Worm (Caenorhabditis elegans) whole organism, L2 larva: ENCODE measurements around the gene C15F1.8.

Source experiments
- C34F6.9 ChIP-seq: fragments of 150-350 bp; optimal IDR thresholded peaks from 2 replicates; lab custom pipeline; 2014; ENCODE audit warnings: missing biosample characterization, missing genetic modification characterization
- F13H6.1 ChIP-seq: sonication (generic microtip); optimal IDR thresholded peaks from 2 replicates; lab custom pipeline; 2016; ENCODE audit warnings: missing genetic modification characterization, missing compliant biosample characterization
- Y55F3AM.14 ChIP-seq: fragments of 200-800 bp; sonication (Bioruptor generic); optimal IDR thresholded peaks from 2 replicates; lab custom pipeline; 2018; ENCODE audit warnings: mild to moderate bottlenecking, missing genetic modification characterization, missing compliant biosample characterization
- ZK546.5 ChIP-seq: sonication (generic microtip); optimal IDR thresholded peaks from 2 replicates; lab custom pipeline; 2017; ENCODE audit warnings: missing biosample characterization, missing genetic modification characterization
- alr-1 ChIP-seq: fragments of 150-350 bp; optimal IDR thresholded peaks from 2 replicates; lab custom pipeline; 2014; ENCODE audit warnings: missing biosample characterization, missing genetic modification characterization
- aly-2 ChIP-seq: fragments of 150-350 bp; optimal IDR thresholded peaks from 2 replicates; lab custom pipeline; 2014; ENCODE audit warnings: missing biosample characterization, missing genetic modification characterization
- ama-1 ChIP-seq: fragments of 150-350 bp; optimal IDR thresholded peaks from 2 replicates; lab custom pipeline; 2018; ENCODE audit warnings: inconsistent platforms
- blmp-1 ChIP-seq: sonication (generic microtip); optimal IDR thresholded peaks from 2 replicates; lab custom pipeline; 2017; ENCODE audit warnings: missing genetic modification characterization, mild to moderate bottlenecking, missing compliant biosample characterization, antibody characterized with exemption, moderate library complexity; ENCODE audit not compliant: insufficient read depth
- ceh-16 ChIP-seq: fragments of 150-350 bp; optimal IDR thresholded peaks from 2 replicates; lab custom pipeline; 2014; ENCODE audit warnings: missing biosample characterization, missing genetic modification characterization
- ceh-82 ChIP-seq: fragments of 150-350 bp; optimal IDR thresholded peaks from 2 replicates; lab custom pipeline; 2014; ENCODE audit warnings: missing biosample characterization, missing genetic modification characterization
- crh-2 ChIP-seq: sonication (generic microtip); optimal IDR thresholded peaks from 2 replicates; lab custom pipeline; 2017; ENCODE audit warnings: missing biosample characterization, missing genetic modification characterization
- egl-27 ChIP-seq: sonication (generic microtip); optimal IDR thresholded peaks from 3 replicates; lab custom pipeline; 2017; ENCODE audit warnings: missing biosample characterization, missing genetic modification reagents, missing genetic modification characterization
- fos-1 ChIP-seq: fragments of 150-350 bp; optimal IDR thresholded peaks from 2 replicates; lab custom pipeline; 2014; ENCODE audit warnings: missing biosample characterization, missing genetic modification characterization
- gmeb-1 ChIP-seq: fragments of 150-350 bp; optimal IDR thresholded peaks from 2 replicates; lab custom pipeline; 2014; ENCODE audit warnings: missing biosample characterization, missing genetic modification characterization
- lin-11 ChIP-seq: fragments of 150-350 bp; sonication (generic microtip); optimal IDR thresholded peaks from 2 replicates; lab custom pipeline; 2014; ENCODE audit warnings: missing biosample characterization, missing genetic modification characterization, inconsistent platforms, mixed read lengths
- lin-13 ChIP-seq: fragments of 150-350 bp; optimal IDR thresholded peaks from 2 replicates; lab custom pipeline; 2014; ENCODE audit warnings: missing biosample characterization, missing genetic modification reagents, missing genetic modification characterization
- lin-39 ChIP-seq: fragments of 150-350 bp; optimal IDR thresholded peaks from 2 replicates; lab custom pipeline; 2014; ENCODE audit warnings: missing biosample characterization, missing genetic modification reagents, missing genetic modification characterization
- lsy-2 ChIP-seq, 2 experiments: fragments of 150-350 bp in 1 of 2; sonication (generic microtip) in 1 of 2; optimal IDR thresholded peaks; 2 replicates each; lab custom pipeline; 2014 to 2017; ENCODE audit warnings: missing biosample characterization in 2 of 2, missing genetic modification characterization in 2 of 2
- mab-5 ChIP-seq: fragments of 150-350 bp; optimal IDR thresholded peaks from 2 replicates; lab custom pipeline; 2014; ENCODE audit warnings: missing biosample characterization, missing genetic modification characterization
- mdl-1 ChIP-seq, 2 experiments: fragments of 150-350 bp in 1 of 2; sonication (generic microtip) in 1 of 2; optimal IDR thresholded peaks; 2 replicates each; lab custom pipeline; 2017; ENCODE audit warnings: missing biosample characterization in 2 of 2, missing genetic modification characterization in 2 of 2
- nhr-10 ChIP-seq: sonication (generic microtip); optimal IDR thresholded peaks from 2 replicates; lab custom pipeline; 2017; ENCODE audit warnings: missing biosample characterization, missing genetic modification characterization
- nhr-12 ChIP-seq: fragments of 150-350 bp; optimal IDR thresholded peaks from 2 replicates; lab custom pipeline; 2014; ENCODE audit warnings: missing biosample characterization, missing genetic modification characterization
- nhr-129 ChIP-seq: fragments of 150-350 bp; optimal IDR thresholded peaks from 2 replicates; lab custom pipeline; 2014; ENCODE audit warnings: missing biosample characterization, missing genetic modification characterization
- nhr-21 ChIP-seq: fragments of 150-350 bp; optimal IDR thresholded peaks from 2 replicates; lab custom pipeline; 2014; ENCODE audit warnings: missing biosample characterization, missing genetic modification characterization
- nhr-237 ChIP-seq: fragments of 150-350 bp; optimal IDR thresholded peaks from 2 replicates; lab custom pipeline; 2014; ENCODE audit warnings: missing biosample characterization, missing genetic modification characterization
- nhr-25 ChIP-seq: fragments of 150-350 bp; sonication (generic microtip); optimal IDR thresholded peaks from 3 replicates; lab custom pipeline; 2014; ENCODE audit warnings: missing biosample characterization, missing genetic modification characterization
- nhr-77 ChIP-seq: fragments of 150-350 bp; optimal IDR thresholded peaks from 2 replicates; lab custom pipeline; 2014; ENCODE audit warnings: missing biosample characterization, missing genetic modification characterization
- peb-1 ChIP-seq: fragments of 150-350 bp; optimal IDR thresholded peaks from 2 replicates; lab custom pipeline; 2014; ENCODE audit warnings: missing biosample characterization, missing genetic modification characterization
- sem-4 ChIP-seq: fragments of 150-350 bp; optimal IDR thresholded peaks from 2 replicates; lab custom pipeline; 2014; ENCODE audit warnings: missing biosample characterization, missing genetic modification reagents, missing genetic modification characterization
- skn-1 ChIP-seq: sonication (generic microtip); optimal IDR thresholded peaks from 2 replicates; lab custom pipeline; 2017; ENCODE audit warnings: missing biosample characterization, missing genetic modification characterization
- sma-3 ChIP-seq: sonication (generic microtip); optimal IDR thresholded peaks from 2 replicates; lab custom pipeline; 2016; ENCODE audit warnings: missing genetic modification reagents, missing genetic modification characterization, missing compliant biosample characterization
- sma-9 ChIP-seq, 2 experiments: fragments of 150-350 bp in 1 of 2; sonication (generic microtip) in 1 of 2; optimal IDR thresholded peaks; 2 replicates each; lab custom pipeline; 2014 to 2016; ENCODE audit warnings: missing genetic modification characterization in 2 of 2, mild to moderate bottlenecking in 1 of 2, missing biosample characterization in 1 of 2, missing compliant biosample characterization in 1 of 2, missing genetic modification reagents in 1 of 2, moderate library complexity in 1 of 2
- snpc-4 ChIP-seq: fragments of 150-350 bp; optimal IDR thresholded peaks from 2 replicates; lab custom pipeline; 2014; ENCODE audit warnings: missing biosample characterization, missing genetic modification characterization
- unc-55 ChIP-seq: fragments of 150-350 bp; sonication (generic microtip); optimal IDR thresholded peaks from 3 replicates; lab custom pipeline; 2014; ENCODE audit warnings: missing biosample characterization, missing genetic modification reagents, missing genetic modification characterization
- zag-1 ChIP-seq: fragments of 150-350 bp; optimal IDR thresholded peaks from 2 replicates; lab custom pipeline; 2014; ENCODE audit warnings: missing biosample characterization, missing genetic modification characterization
- ztf-1 ChIP-seq: fragments of 200-800 bp; sonication (Bioruptor generic); conservative IDR thresholded peaks from 2 replicates; pipeline ENCODE4 v1.3.6; 2022; ENCODE audit warnings: missing genetic modification characterization, missing compliant biosample characterization
- ztf-4 ChIP-seq: fragments of 150-350 bp; optimal IDR thresholded peaks from 2 replicates; lab custom pipeline; 2014; ENCODE audit warnings: missing biosample characterization, missing genetic modification characterization

The C15F1.8 gene

DNA sequence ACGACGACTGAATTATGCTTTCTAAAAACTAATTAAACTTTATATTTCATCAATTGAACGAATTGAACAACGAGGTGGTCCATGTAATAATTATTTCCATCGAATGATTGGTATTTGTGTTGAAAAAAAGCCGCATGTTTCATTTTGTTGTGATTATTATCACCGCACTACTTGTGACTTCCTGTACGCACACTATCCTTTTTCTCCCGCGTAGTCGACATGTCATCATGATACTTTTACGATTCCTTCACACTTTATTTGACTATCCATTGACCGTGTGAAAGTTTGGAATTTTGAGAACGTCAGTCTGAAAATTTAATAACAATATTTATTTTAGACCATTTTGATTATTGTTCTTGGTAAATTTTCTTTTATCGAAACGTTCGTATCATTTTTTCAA, 50.0 kb downstream of the C15F1.8 start, which contains the start of gene F22D3.4:
Gene F22D3.4, minus strand, starts transcription at position 1 of the 400 bp plus-strand sequence.
- TF ChIP-seq ZK546.5 (tag; lab: Kevin White, UChicago) (no peak), ztf-1 (GFP tag; lab: Robert Waterston, UW) (no peak), ceh-16 (tag; lab: Kevin White, UChicago) (no peak), nhr-10 (tag; lab: Kevin White, UChicago) (no peak), crh-2 (tag; lab: Kevin White, UChicago) (no peak), sma-3 (GFP tag; lab: Kevin White, UChicago) (no peak), nhr-237 (tag; lab: Kevin White, UChicago) (no peak), lin-11 (no peak), snpc-4 (tag; lab: Kevin White, UChicago) (no peak), ceh-82 (tag; lab: Kevin White, UChicago) (no peak), sem-4 (tag; lab: Kevin White, UChicago) (no peak), nhr-12 (tag; lab: Kevin White, UChicago) (no peak), nhr-129 (tag; lab: Kevin White, UChicago) (no peak), nhr-25 (tag; lab: Kevin White, UChicago) (no peak)

DNA sequence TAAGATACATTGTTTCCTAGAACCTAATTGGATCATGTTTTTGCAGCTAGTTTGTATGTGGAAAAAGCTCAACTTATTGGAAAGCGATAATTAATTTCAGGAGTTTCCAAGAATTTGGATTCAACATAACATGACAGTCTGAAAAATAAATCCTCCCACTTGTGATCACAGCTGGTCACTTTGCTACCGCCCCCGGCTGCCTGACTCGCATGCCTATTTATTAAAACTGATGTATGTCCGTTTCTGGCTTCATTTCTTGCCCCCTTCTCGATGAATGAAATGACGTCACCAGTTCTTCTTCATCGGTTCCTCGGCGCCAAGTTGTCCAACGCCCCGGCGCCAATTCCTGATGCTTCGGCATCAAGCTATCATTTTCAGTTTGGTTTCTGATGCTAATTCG, 50.6 kb downstream of the C15F1.8 start:
- TF ChIP-seq sma-9 (GFP tag; optimal IDR thresholded peaks at IDR 0.05; lab: Kevin White, UChicago) (peak; percentile 73), sma-9 (tag; optimal IDR thresholded peaks at IDR 0.05; lab: Kevin White, UChicago) (no peak), C34F6.9 (tag; lab: Kevin White, UChicago) (no peak), skn-1 (no peak)

ce11 chrII:6926488-6926887, 51.1 kb downstream of the C15F1.8 start:
- TF ChIP-seq nhr-237 (tag; lab: Kevin White, UChicago), result no peak
- TF ChIP-seq snpc-4 (tag; lab: Kevin White, UChicago), result peak; percentile 30
- peak; percentile 86 for TF ChIP-seq zag-1 (tag; lab: Kevin White, UChicago)
- TF ChIP-seq lin-39 (tag; lab: Kevin White, UChicago), result no peak
- TF ChIP-seq aly-2 (tag; lab: Kevin White, UChicago), result no peak
- TF ChIP-seq nhr-21 (tag; lab: Kevin White, UChicago), result peak; percentile 7
- TF ChIP-seq alr-1 (tag; lab: Kevin White, UChicago), result no peak
- no peak for TF ChIP-seq ZK546.5 (tag; lab: Kevin White, UChicago)
- TF ChIP-seq fos-1, result peak; percentile 92
- TF ChIP-seq F13H6.1 (tag; lab: Kevin White, UChicago), result peak; percentile 86
- peak; percentile 60 for TF ChIP-seq nhr-25 (tag; lab: Kevin White, UChicago)
- peak; percentile 88 for TF ChIP-seq unc-55 (GFP tag; lab: Kevin White, UChicago)
- peak; percentile 78 for TF ChIP-seq nhr-129 (tag; lab: Kevin White, UChicago)
- no peak for TF ChIP-seq nhr-77
- TF ChIP-seq egl-27 (tag; lab: Kevin White, UChicago), result peak; percentile 65
- peak; percentile 26 to 77 for TF ChIP-seq mdl-1 (tag; optimal IDR thresholded peaks at IDR 0.05; lab: Kevin White, UChicago)
- peak; percentile 82 for TF ChIP-seq blmp-1 (tag; lab: Kevin White, UChicago)
- TF ChIP-seq lsy-2 (tag; optimal IDR thresholded peaks at IDR 0.05; lab: Kevin White, UChicago), result peak; percentile 45 to 77
- TF ChIP-seq nhr-10 (tag; lab: Kevin White, UChicago), result no peak
- peak; percentile 20 for TF ChIP-seq mab-5
- peak; percentile 14 for TF ChIP-seq peb-1 (tag; lab: Kevin White, UChicago)
- TF ChIP-seq sma-9 (GFP tag; optimal IDR thresholded peaks at IDR 0.05; lab: Kevin White, UChicago), result peak; percentile 80
- TF ChIP-seq sma-9 (tag; optimal IDR thresholded peaks at IDR 0.05; lab: Kevin White, UChicago), result no peak
- peak; percentile 61 for TF ChIP-seq ztf-4 (tag; lab: Kevin White, UChicago)
- TF ChIP-seq lin-11, result peak; percentile 43
- TF ChIP-seq gmeb-1 (tag; lab: Kevin White, UChicago), result peak; percentile 47
- peak; percentile 39 for TF ChIP-seq lin-13 (GFP tag; lab: Kevin White, UChicago)
- TF ChIP-seq sem-4 (tag; lab: Kevin White, UChicago), result peak; percentile 44
- peak; percentile 86 for TF ChIP-seq crh-2 (tag; lab: Kevin White, UChicago)
- peak; percentile 77 for TF ChIP-seq C34F6.9 (tag; lab: Kevin White, UChicago)
- peak; percentile 55 for TF ChIP-seq sma-3 (GFP tag; lab: Kevin White, UChicago)
- TF ChIP-seq ama-1 (lab: Kevin White, UChicago), result peak; percentile 46
- TF ChIP-seq Y55F3AM.14, result peak; percentile 60
